Worm (Caenorhabditis elegans): ENCODE results near the gene C13A2.5.

ce11 chrV:7225894-7226293 is 49.7 kb upstream of the C13A2.5 start:
- no peak for TF ChIP-seq Y53F4B.3 (GFP tag; IDR thresholded peaks at IDR 0.05)
- TF ChIP-seq nfya-2 (GFP tag; IDR thresholded peaks at IDR 0.05) = no peak
- TF ChIP-seq zfh-2 (GFP tag; conservative IDR thresholded peaks at IDR 0.05) = no peak
- TF ChIP-seq F22D6.2 (tag; optimal IDR thresholded peaks at IDR 0.05) = no peak
- no peak for TF ChIP-seq madf-3 (GFP tag; IDR thresholded peaks at IDR 0.05)
- TF ChIP-seq pbrm-1 (GFP tag; IDR thresholded peaks at IDR 0.05) = no peak
- TF ChIP-seq snpc-4 (GFP tag; optimal IDR thresholded peaks at IDR 0.05) = no peak
- no peak for TF ChIP-seq snpc-4 (tag; optimal IDR thresholded peaks at IDR 0.05)
- no peak for TF ChIP-seq ztf-6 (GFP tag; IDR thresholded peaks at IDR 0.05)
- TF ChIP-seq bed-2 (GFP tag; IDR thresholded peaks at IDR 0.05) = no peak
- TF ChIP-seq sea-2 (GFP tag; IDR thresholded peaks at IDR 0.05) = no peak
- no peak for TF ChIP-seq ztf-28 (GFP tag; IDR thresholded peaks at IDR 0.05)
